Worm (Caenorhabditis elegans): Measurements from ENCODE around the gene T02B11.3.
A peak's percentile ranks its signal among the peaks of the same experiment; 100 is the strongest.

T02B11.3 gene

DNA sequence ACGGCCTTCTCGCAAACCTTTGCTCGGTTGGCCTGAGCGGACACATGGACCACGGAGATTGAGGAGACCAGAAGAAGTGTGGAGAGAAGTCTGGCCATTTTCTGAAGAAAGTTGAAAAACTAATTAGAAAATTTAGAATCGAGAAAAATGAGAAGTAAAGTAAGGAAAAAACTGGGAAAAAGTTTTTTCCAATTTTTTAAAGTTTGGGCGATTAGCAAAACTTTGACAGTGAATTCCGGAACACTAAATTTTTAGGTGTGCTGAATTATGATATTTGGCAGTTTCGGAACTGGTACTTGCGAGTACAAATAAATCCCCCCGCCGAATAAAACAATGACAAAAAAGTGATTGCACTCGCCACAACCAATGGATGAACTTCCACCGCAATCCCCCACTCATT, at the start of gene T02B11.3:
Gene T02B11.3, minus strand, starts transcription at position 101 of the 400 bp plus-strand sequence.
- TF ChIP-seq Y53F4B.3 (GFP tag; IDR thresholded peaks at IDR 0.05): no peak
- no peak for TF ChIP-seq C06A6.2 (GFP tag; conservative IDR thresholded peaks at IDR 0.05)
- TF ChIP-seq ztf-3 (GFP tag; optimal IDR thresholded peaks at IDR 0.05): no peak
- TF ChIP-seq egrh-3 (GFP tag; IDR thresholded peaks at IDR 0.05): no peak
- no peak for TF ChIP-seq rcor-1 (GFP tag; IDR thresholded peaks at IDR 0.05)
- no peak for TF ChIP-seq F22D6.2 (tag; optimal IDR thresholded peaks at IDR 0.05)
- no peak for TF ChIP-seq madf-3 (GFP tag; IDR thresholded peaks at IDR 0.05)
- no peak for TF ChIP-seq C17E4.6 (GFP tag; IDR thresholded peaks at IDR 0.05)

ce11 chrV:915716-916115, 49.1 kb upstream of the T02B11.3 start:
- TF ChIP-seq hlh-26 (GFP tag; conservative IDR thresholded peaks at IDR 0.05) (no peak), let-607 (tag; optimal IDR thresholded peaks at IDR 0.05) (no peak), madf-8 (GFP tag; conservative IDR thresholded peaks at IDR 0.05) (no peak), F37B4.10 (GFP tag; IDR thresholded peaks at IDR 0.05) (peak; percentile 92; the same call in 1 of the 2 replicates), egl-44 (GFP tag; IDR thresholded peaks at IDR 0.05) (no peak)

ce11 chrV:911474-911873, 44.8 kb upstream of the T02B11.3 start, which contains the start of gene adh-5:
Gene adh-5, plus strand, starts transcription at chrV:911774.
- TF ChIP-seq F37B4.10 (GFP tag; IDR thresholded peaks at IDR 0.05) (no peak), madf-6 (GFP tag; IDR thresholded peaks at IDR 0.05) (no peak), bed-2 (GFP tag; IDR thresholded peaks at IDR 0.05) (no peak), attf-6 (GFP tag; IDR thresholded peaks at IDR 0.05) (no peak), let-607 (tag; optimal IDR thresholded peaks at IDR 0.05) (no peak), B0035.1 (tag; optimal IDR thresholded peaks at IDR 0.05) (no peak), Y53F4B.3 (GFP tag; IDR thresholded peaks at IDR 0.05) (no peak), mes-4 (tag; optimal IDR thresholded peaks at IDR 0.05) (no peak), bed-1 (GFP tag; IDR thresholded peaks at IDR 0.05) (no peak), ztf-28 (GFP tag; IDR thresholded peaks at IDR 0.05) (no peak), hsf-1 (GFP tag; IDR thresholded peaks at IDR 0.05) (no peak), nhr-90 (tag; optimal IDR thresholded peaks at IDR 0.05) (no peak), T26A5.8 (tag; optimal IDR thresholded peaks at IDR 0.05) (no peak), F55B11.4 (tag; optimal IDR thresholded peaks at IDR 0.05; ENCODE audit: borderline replicate concordance, insufficient read depth) (no peak), nfya-2 (GFP tag; IDR thresholded peaks at IDR 0.05) (no peak), ceh-91 (GFP tag; IDR thresholded peaks at IDR 0.05) (no peak), nhr-120 (GFP tag; IDR thresholded peaks at IDR 0.05) (no peak), ceh-79 (tag; optimal IDR thresholded peaks at IDR 0.05) (no peak), snpc-1.3 (tag; optimal IDR thresholded peaks at IDR 0.05; ENCODE audit: insufficient read depth) (no peak), sea-2 (GFP tag; IDR thresholded peaks at IDR 0.05) (no peak)

- TF ChIP-seq mcd-1 (GFP tag; IDR thresholded peaks at IDR 0.05) (peak; percentile 32; the same call in 1 of the 2 replicates), hmg-1.2 (GFP tag; IDR thresholded peaks at IDR 0.05) (peak; percentile 29; the same call in 1 of the 2 replicates), nhr-90 (tag; optimal IDR thresholded peaks at IDR 0.05) (peak; percentile 35), atf-7 (tag; optimal IDR thresholded peaks at IDR 0.05) (peak; percentile 19), dox-1 (GFP tag; IDR thresholded peaks at IDR 0.05) (peak; percentile 41; the same call in 1 of the 2 replicates), nhr-80 (tag; optimal IDR thresholded peaks at IDR 0.05) (peak; percentile 88), ets-4 (GFP tag; optimal IDR thresholded peaks at IDR 0.05) (peak; percentile 54), zim-3 (tag; optimal IDR thresholded peaks at IDR 0.05) (no peak), pbrm-1 (GFP tag; IDR thresholded peaks at IDR 0.05) (0 out of 2 replicates have a peak, but pooled peaks have one; percentile 29), F55B11.4 (tag; optimal IDR thresholded peaks at IDR 0.05; ENCODE audit: borderline replicate concordance, insufficient read depth) (no peak), attf-5 (GFP tag; optimal IDR thresholded peaks at IDR 0.05) (peak; percentile 66), hlh-12 (tag; optimal IDR thresholded peaks at IDR 0.05) (no peak), let-607 (tag; optimal IDR thresholded peaks at IDR 0.05) (peak in 1 of 2 experiments; percentile 16), Y67H2A.10 (GFP tag; conservative IDR thresholded peaks at IDR 0.05) (no peak), ceh-58 (GFP tag; IDR thresholded peaks at IDR 0.05) (no peak), cebp-1 (GFP tag; IDR thresholded peaks at IDR 0.05) (no peak), cebp-1 (tag; optimal IDR thresholded peaks at IDR 0.05) (peak; percentile 26), lin-54 (GFP tag; optimal IDR thresholded peaks at IDR 0.05) (peak; percentile 5)
These were observed 44.0 kb upstream of the T02B11.3 start for ce11 chrV:910588-910987.
